Worm (Caenorhabditis elegans) whole organism, L2 larva: ENCODE results near the gene C09G12.5.

ENCODE experiments used
- C34F6.9 ChIP-seq: fragments of 150-350 bp; optimal IDR thresholded peaks from 2 replicates; lab custom pipeline; 2014; ENCODE audit warnings: missing biosample characterization, missing genetic modification characterization
- F13H6.1 ChIP-seq: sonication (generic microtip); optimal IDR thresholded peaks from 2 replicates; lab custom pipeline; 2016; ENCODE audit warnings: missing genetic modification characterization, missing compliant biosample characterization
- R02D3.7 ChIP-seq: fragments of 150-350 bp; optimal IDR thresholded peaks from 2 replicates; lab custom pipeline; 2014; ENCODE audit warnings: missing biosample characterization, missing genetic modification characterization
- Y55F3AM.14 ChIP-seq: fragments of 200-800 bp; sonication (Bioruptor generic); optimal IDR thresholded peaks from 2 replicates; lab custom pipeline; 2018; ENCODE audit warnings: mild to moderate bottlenecking, missing genetic modification characterization, missing compliant biosample characterization
- alr-1 ChIP-seq: fragments of 150-350 bp; optimal IDR thresholded peaks from 2 replicates; lab custom pipeline; 2014; ENCODE audit warnings: missing biosample characterization, missing genetic modification characterization
- aly-2 ChIP-seq: fragments of 150-350 bp; optimal IDR thresholded peaks from 2 replicates; lab custom pipeline; 2014; ENCODE audit warnings: missing biosample characterization, missing genetic modification characterization
- ama-1 ChIP-seq: fragments of 150-350 bp; optimal IDR thresholded peaks from 2 replicates; lab custom pipeline; 2018; ENCODE audit warnings: inconsistent platforms
- ceh-16 ChIP-seq: fragments of 150-350 bp; optimal IDR thresholded peaks from 2 replicates; lab custom pipeline; 2014; ENCODE audit warnings: missing biosample characterization, missing genetic modification characterization
- ceh-82 ChIP-seq: fragments of 150-350 bp; optimal IDR thresholded peaks from 2 replicates; lab custom pipeline; 2014; ENCODE audit warnings: missing biosample characterization, missing genetic modification characterization
- crh-2 ChIP-seq: sonication (generic microtip); optimal IDR thresholded peaks from 2 replicates; lab custom pipeline; 2017; ENCODE audit warnings: missing biosample characterization, missing genetic modification characterization
- dmd-4 ChIP-seq: sonication (generic microtip); optimal IDR thresholded peaks from 2 replicates; lab custom pipeline; 2017; ENCODE audit warnings: missing biosample characterization, missing genetic modification characterization
- egl-27 ChIP-seq: sonication (generic microtip); optimal IDR thresholded peaks from 3 replicates; lab custom pipeline; 2017; ENCODE audit warnings: missing biosample characterization, missing genetic modification reagents, missing genetic modification characterization
- elt-1 ChIP-seq: fragments of 150-350 bp; optimal IDR thresholded peaks from 2 replicates; lab custom pipeline; 2014; ENCODE audit warnings: missing biosample characterization, missing genetic modification characterization
- elt-3 ChIP-seq: sonication (generic microtip); optimal IDR thresholded peaks from 2 replicates; lab custom pipeline; 2017; ENCODE audit warnings: missing biosample characterization, missing genetic modification characterization
- fos-1 ChIP-seq: fragments of 150-350 bp; optimal IDR thresholded peaks from 2 replicates; lab custom pipeline; 2014; ENCODE audit warnings: missing biosample characterization, missing genetic modification characterization
- gmeb-1 ChIP-seq: fragments of 150-350 bp; optimal IDR thresholded peaks from 2 replicates; lab custom pipeline; 2014; ENCODE audit warnings: missing biosample characterization, missing genetic modification characterization
- lin-11 ChIP-seq: fragments of 150-350 bp; sonication (generic microtip); optimal IDR thresholded peaks from 2 replicates; lab custom pipeline; 2014; ENCODE audit warnings: missing biosample characterization, missing genetic modification characterization, inconsistent platforms, mixed read lengths
- lin-13 ChIP-seq: fragments of 150-350 bp; optimal IDR thresholded peaks from 2 replicates; lab custom pipeline; 2014; ENCODE audit warnings: missing biosample characterization, missing genetic modification reagents, missing genetic modification characterization
- lin-39 ChIP-seq: fragments of 150-350 bp; optimal IDR thresholded peaks from 2 replicates; lab custom pipeline; 2014; ENCODE audit warnings: missing biosample characterization, missing genetic modification reagents, missing genetic modification characterization
- mbf-1 ChIP-seq: sonication (generic microtip); optimal IDR thresholded peaks from 2 replicates; lab custom pipeline; 2017; ENCODE audit warnings: missing biosample characterization, missing genetic modification characterization
- mdl-1 ChIP-seq, 2 experiments: fragments of 150-350 bp in 1 of 2; sonication (generic microtip) in 1 of 2; optimal IDR thresholded peaks; 2 replicates each; lab custom pipeline; 2017; ENCODE audit warnings: missing biosample characterization in 2 of 2, missing genetic modification characterization in 2 of 2
- nhr-129 ChIP-seq: fragments of 150-350 bp; optimal IDR thresholded peaks from 2 replicates; lab custom pipeline; 2014; ENCODE audit warnings: missing biosample characterization, missing genetic modification characterization
- nhr-23 ChIP-seq: fragments of 150-350 bp; optimal IDR thresholded peaks from 2 replicates; lab custom pipeline; 2014; ENCODE audit warnings: missing biosample characterization, missing genetic modification reagents, missing genetic modification characterization
- nhr-25 ChIP-seq: fragments of 150-350 bp; sonication (generic microtip); optimal IDR thresholded peaks from 3 replicates; lab custom pipeline; 2014; ENCODE audit warnings: missing biosample characterization, missing genetic modification characterization
- nhr-6 ChIP-seq: fragments of 150-350 bp; optimal IDR thresholded peaks from 2 replicates; lab custom pipeline; 2014; ENCODE audit warnings: missing biosample characterization, missing genetic modification characterization
- nhr-77 ChIP-seq: fragments of 150-350 bp; optimal IDR thresholded peaks from 2 replicates; lab custom pipeline; 2014; ENCODE audit warnings: missing biosample characterization, missing genetic modification characterization
- peb-1 ChIP-seq: fragments of 150-350 bp; optimal IDR thresholded peaks from 2 replicates; lab custom pipeline; 2014; ENCODE audit warnings: missing biosample characterization, missing genetic modification characterization
- skn-1 ChIP-seq: sonication (generic microtip); optimal IDR thresholded peaks from 2 replicates; lab custom pipeline; 2017; ENCODE audit warnings: missing biosample characterization, missing genetic modification characterization
- sma-3 ChIP-seq: sonication (generic microtip); optimal IDR thresholded peaks from 2 replicates; lab custom pipeline; 2016; ENCODE audit warnings: missing genetic modification reagents, missing genetic modification characterization, missing compliant biosample characterization
- snpc-4 ChIP-seq: fragments of 150-350 bp; optimal IDR thresholded peaks from 2 replicates; lab custom pipeline; 2014; ENCODE audit warnings: missing biosample characterization, missing genetic modification characterization
- unc-55 ChIP-seq: fragments of 150-350 bp; sonication (generic microtip); optimal IDR thresholded peaks from 3 replicates; lab custom pipeline; 2014; ENCODE audit warnings: missing biosample characterization, missing genetic modification reagents, missing genetic modification characterization
- unc-62 ChIP-seq: fragments of 150-350 bp; optimal IDR thresholded peaks from 2 replicates; lab custom pipeline; 2014; ENCODE audit warnings: missing biosample characterization, missing genetic modification reagents, missing genetic modification characterization
- zag-1 ChIP-seq: fragments of 150-350 bp; optimal IDR thresholded peaks from 2 replicates; lab custom pipeline; 2014; ENCODE audit warnings: missing biosample characterization, missing genetic modification characterization
- ztf-1 ChIP-seq: fragments of 200-800 bp; sonication (Bioruptor generic); conservative IDR thresholded peaks from 2 replicates; pipeline ENCODE4 v1.3.6; 2022; ENCODE audit warnings: missing genetic modification characterization, missing compliant biosample characterization

The C09G12.5 gene

DNA sequence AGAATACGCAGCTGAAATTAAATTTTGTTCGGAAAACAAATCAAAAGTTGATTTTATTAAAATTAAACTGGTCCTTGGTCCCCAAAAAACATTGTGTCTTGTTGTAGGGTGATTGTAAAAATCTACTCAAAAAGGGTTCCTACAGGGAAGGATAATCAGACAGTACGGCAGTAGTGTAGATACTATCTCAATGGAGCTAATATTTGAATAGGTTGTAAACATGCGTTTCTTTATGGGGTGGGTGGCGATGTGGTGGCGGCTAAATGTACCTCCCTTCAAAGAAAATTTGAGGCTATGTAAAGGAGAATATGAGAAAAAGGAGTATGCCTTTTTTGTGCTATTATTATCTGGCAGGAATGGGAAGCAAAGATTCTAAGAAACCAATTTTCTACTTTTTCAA is 26.6 kb upstream of the C09G12.5 start:
- TF ChIP-seq nhr-25: no peak
- no peak for TF ChIP-seq R02D3.7 (tag; lab: Kevin White, UChicago)
- TF ChIP-seq elt-1 (tag; lab: Kevin White, UChicago): no peak
- no peak for TF ChIP-seq ceh-82
- no peak for TF ChIP-seq dmd-4
- no peak for TF ChIP-seq ztf-1 (GFP tag; lab: Robert Waterston, UW)
- TF ChIP-seq Y55F3AM.14: no peak
- no peak for TF ChIP-seq mbf-1 (tag; lab: Kevin White, UChicago)
- no peak for TF ChIP-seq F13H6.1 (tag; lab: Kevin White, UChicago)
- TF ChIP-seq, all 48 proteins: peak for 0

DNA sequence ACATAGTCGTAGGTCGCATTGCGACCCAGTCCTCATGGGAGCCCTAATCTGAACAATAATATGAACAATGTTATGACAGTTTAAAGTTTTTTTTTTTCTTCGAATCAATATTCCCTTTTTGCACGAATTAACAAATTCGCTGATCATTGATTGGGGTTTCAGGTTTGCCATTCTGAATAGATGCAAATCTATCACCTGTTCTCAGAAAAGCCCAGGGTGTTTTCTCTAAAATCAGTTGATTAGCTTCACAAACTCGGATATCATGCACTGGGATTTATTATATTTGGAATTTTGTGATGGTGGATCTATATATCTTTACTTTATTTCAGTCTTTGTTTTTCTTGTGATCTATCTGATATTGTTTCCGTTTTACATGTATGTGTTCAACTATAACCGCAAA is 25.8 kb upstream of the C09G12.5 start, which contains the start of gene srz-23:
TSS of gene srz-23 (plus strand) at position 263 of the 400 bp plus-strand sequence.
- TF ChIP-seq skn-1 (tag; lab: Kevin White, UChicago): no peak
- no peak for TF ChIP-seq gmeb-1
- TF ChIP-seq alr-1 (tag; lab: Kevin White, UChicago): no peak
- no peak for TF ChIP-seq mdl-1 (tag; optimal IDR thresholded peaks at IDR 0.05; lab: Kevin White, UChicago)
- no peak for TF ChIP-seq lin-13 (GFP tag; lab: Kevin White, UChicago)
- no peak for TF ChIP-seq F13H6.1 (tag; lab: Kevin White, UChicago)
- TF ChIP-seq peb-1 (tag; lab: Kevin White, UChicago): no peak

DNA sequence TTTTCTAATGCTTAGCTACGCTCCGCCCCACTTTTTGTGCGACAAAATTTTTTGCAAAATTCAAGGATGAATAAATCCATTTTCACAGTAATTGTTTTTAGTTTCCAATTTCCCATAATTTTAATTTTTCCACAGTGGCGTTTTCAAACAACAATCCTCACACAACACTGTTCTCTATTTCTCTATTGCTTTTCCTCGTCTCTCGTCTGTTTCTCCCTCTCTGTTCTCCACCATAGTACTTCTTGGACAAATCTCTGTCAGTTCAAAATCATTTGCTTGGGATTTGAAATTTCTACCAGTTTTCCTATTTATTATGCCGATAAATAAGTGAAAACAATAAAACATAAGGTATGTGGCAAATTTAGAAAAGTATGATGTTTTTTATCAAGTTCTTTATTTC is 15.9 kb upstream of the C09G12.5 start, which contains the start of gene F58E2.4:
TSS of gene F58E2.4 (plus strand) at position 134 of the 400 bp plus-strand sequence.
- no peak for TF ChIP-seq C34F6.9 (tag; lab: Kevin White, UChicago)
- no peak for TF ChIP-seq lin-39 (tag; lab: Kevin White, UChicago)
- no peak for TF ChIP-seq peb-1 (tag; lab: Kevin White, UChicago)
- no peak for TF ChIP-seq zag-1 (tag; lab: Kevin White, UChicago)
- TF ChIP-seq egl-27 (tag; lab: Kevin White, UChicago): no peak
- TF ChIP-seq sma-3: no peak
- no peak for TF ChIP-seq nhr-129 (tag; lab: Kevin White, UChicago)
- no peak for TF ChIP-seq lin-11
- no peak for TF ChIP-seq F13H6.1 (tag; lab: Kevin White, UChicago)

DNA sequence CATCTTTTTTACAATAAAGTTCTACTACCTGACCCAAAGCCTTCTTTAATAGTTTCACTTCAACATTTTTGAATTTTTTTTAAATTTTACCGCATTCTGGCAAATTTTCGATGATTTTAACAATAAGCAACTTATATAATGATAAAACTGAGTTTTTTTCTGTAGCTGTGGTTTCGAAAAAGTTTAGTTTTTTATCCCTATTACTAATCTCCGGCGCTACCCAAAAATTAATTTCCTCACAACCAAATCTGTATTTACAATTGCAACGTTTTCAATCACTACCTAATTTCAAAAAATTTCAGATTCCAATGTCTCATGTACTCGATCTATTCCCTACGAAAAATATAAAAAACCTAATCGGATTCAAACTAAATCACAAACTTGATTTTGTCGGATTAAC is 12.0 kb upstream of the C09G12.5 start, which contains the start of gene F58E2.3:
TSS of gene F58E2.3 (plus strand) at position 301 of the 400 bp plus-strand sequence.
- TF ChIP-seq ztf-1 (GFP tag; lab: Robert Waterston, UW): no peak
- TF ChIP-seq alr-1 (tag; lab: Kevin White, UChicago): no peak
- TF ChIP-seq snpc-4 (tag; lab: Kevin White, UChicago): no peak
- no peak for TF ChIP-seq nhr-25
- no peak for TF ChIP-seq lin-11
- TF ChIP-seq Y55F3AM.14: no peak
- no peak for TF ChIP-seq nhr-6
- TF ChIP-seq dmd-4: no peak
- TF ChIP-seq zag-1 (tag; lab: Kevin White, UChicago): no peak
- TF ChIP-seq R02D3.7 (tag; lab: Kevin White, UChicago): no peak
- no peak for TF ChIP-seq egl-27 (tag; lab: Kevin White, UChicago)

DNA sequence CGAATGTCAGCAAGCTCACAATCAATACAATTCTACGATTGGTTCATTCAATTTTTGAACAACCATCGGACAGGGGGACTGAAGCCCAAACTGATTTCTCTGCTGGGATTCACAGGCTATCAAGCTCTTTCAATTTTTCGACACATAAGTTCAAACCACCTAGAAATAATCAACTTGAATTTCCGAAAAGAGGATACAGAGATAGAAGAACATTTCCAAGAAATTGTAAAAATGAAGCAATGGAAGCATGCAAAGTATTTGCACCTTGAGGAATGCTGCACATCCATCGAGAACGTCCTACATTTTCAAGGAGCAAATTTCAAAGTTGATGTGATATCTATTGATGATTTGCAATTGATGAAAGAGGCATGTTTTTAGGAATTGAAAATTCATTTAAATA is 11.4 kb upstream of the C09G12.5 start:
- TF ChIP-seq ama-1 (lab: Kevin White, UChicago) (no peak), unc-62 (GFP tag; lab: Kevin White, UChicago) (no peak), ceh-82 (no peak), dmd-4 (no peak), lin-11 (no peak), elt-3 (no peak), lin-13 (GFP tag; lab: Kevin White, UChicago) (no peak), crh-2 (tag; lab: Kevin White, UChicago) (no peak), ceh-16 (tag; lab: Kevin White, UChicago) (no peak), ztf-1 (GFP tag; lab: Robert Waterston, UW) (no peak), aly-2 (tag; lab: Kevin White, UChicago) (no peak), lin-39 (tag; lab: Kevin White, UChicago) (no peak), sma-3 (no peak), nhr-23 (tag; lab: Kevin White, UChicago) (no peak), nhr-77 (tag; lab: Kevin White, UChicago) (no peak), gmeb-1 (no peak), fos-1 (tag; lab: Kevin White, UChicago) (no peak), F13H6.1 (tag; lab: Kevin White, UChicago) (no peak), skn-1 (tag; lab: Kevin White, UChicago) (no peak), unc-55 (GFP tag; lab: Kevin White, UChicago) (no peak)
